Worm (Caenorhabditis elegans) whole organism, young adult: ENCODE data around the gene gfi-1.
A peak's percentile ranks its signal among the peaks of the same experiment; 100 is the strongest.

Source experiments
- B0261.1 ChIP-seq: sonication (generic microtip); optimal IDR thresholded peaks from 2 replicates; lab custom pipeline; 2016; ENCODE audit warnings: mild to moderate bottlenecking, missing genetic modification characterization, moderate library complexity, missing compliant biosample characterization
- B0336.3 ChIP-seq: fragments of 200-800 bp; sonication (Bioruptor generic); IDR thresholded peaks from 2 replicates; pipeline ENCODE4 v1.3.6; 2022; ENCODE audit warnings: missing genetic modification characterization, missing compliant biosample characterization
- C06A6.2 ChIP-seq: fragments of 200-800 bp; sonication (Bioruptor generic); conservative IDR thresholded peaks from 2 replicates; pipeline ENCODE4 v1.3.6; 2022; ENCODE audit warnings: missing genetic modification characterization, missing compliant biosample characterization
- F10E7.11 ChIP-seq: sonication (generic microtip); optimal IDR thresholded peaks from 2 replicates; lab custom pipeline; 2017; ENCODE audit warnings: mild to moderate bottlenecking, missing genetic modification characterization, moderate library complexity, missing compliant biosample characterization
- F22D6.2 ChIP-seq: sonication (generic microtip); optimal IDR thresholded peaks from 2 replicates; lab custom pipeline; 2016; ENCODE audit warnings: mild to moderate bottlenecking, missing genetic modification characterization, missing compliant biosample characterization
- F23B12.7 ChIP-seq: sonication (generic microtip); optimal IDR thresholded peaks from 2 replicates; lab custom pipeline; 2017; ENCODE audit warnings: missing genetic modification characterization, mild to moderate bottlenecking, missing compliant biosample characterization, antibody characterized with exemption, moderate library complexity; ENCODE audit not compliant: insufficient read depth
- F33H1.4 ChIP-seq: fragments of 200-800 bp; sonication (Bioruptor generic); IDR thresholded peaks from 2 replicates; pipeline ENCODE4 v1.3.6; 2022; ENCODE audit warnings: missing genetic modification reagents, missing genetic modification characterization, missing compliant biosample characterization
- F39B2.1 ChIP-seq: fragments of 200-800 bp; sonication (Bioruptor generic); IDR thresholded peaks from 2 replicates; pipeline ENCODE4 v1.3.6; 2022; ENCODE audit warnings: missing genetic modification reagents, missing genetic modification characterization, missing compliant biosample characterization
- K11D2.4 ChIP-seq: fragments of 200-800 bp; sonication (Bioruptor generic); IDR thresholded peaks from 2 replicates; pipeline ENCODE4 v1.3.6; 2022; ENCODE audit warnings: missing genetic modification reagents, missing genetic modification characterization, missing compliant biosample characterization
- Y56A3A.18 ChIP-seq: fragments of 200-800 bp; sonication (Bioruptor generic); IDR thresholded peaks from 2 replicates; pipeline ENCODE4 v1.3.6; 2022; ENCODE audit warnings: missing genetic modification reagents, missing genetic modification characterization, missing compliant biosample characterization
- Y67H2A.10 ChIP-seq: fragments of 200-800 bp; sonication (Bioruptor generic); conservative IDR thresholded peaks from 2 replicates; pipeline ENCODE4 v1.3.6; 2022; ENCODE audit warnings: missing genetic modification reagents, missing genetic modification characterization, missing compliant biosample characterization
- akir-1 ChIP-seq: fragments of 200-800 bp; sonication (Bioruptor generic); optimal IDR thresholded peaks from 2 replicates; lab custom pipeline; 2018; ENCODE audit warnings: mild to moderate bottlenecking, missing genetic modification characterization, moderate library complexity, missing compliant biosample characterization
- atf-7 ChIP-seq: sonication (generic microtip); optimal IDR thresholded peaks from 2 replicates; lab custom pipeline; 2017; ENCODE audit warnings: mild to moderate bottlenecking, missing genetic modification characterization, missing compliant biosample characterization
- attf-3 ChIP-seq: fragments of 200-800 bp; sonication (Bioruptor generic); conservative IDR thresholded peaks from 2 replicates; pipeline ENCODE4 v1.3.6; 2022; ENCODE audit warnings: missing genetic modification reagents, missing genetic modification characterization, missing compliant biosample characterization
- attf-6 ChIP-seq: fragments of 200-800 bp; sonication (Bioruptor generic); IDR thresholded peaks from 2 replicates; pipeline ENCODE4 v1.3.6; 2022; ENCODE audit warnings: missing genetic modification reagents, missing genetic modification characterization, missing compliant biosample characterization
- ceh-40 ChIP-seq: fragments of 200-800 bp; sonication (Bioruptor generic); IDR thresholded peaks from 2 replicates; pipeline ENCODE4 v1.3.6; 2022; ENCODE audit warnings: missing genetic modification characterization, missing compliant biosample characterization
- dpff-1 ChIP-seq: sonication (generic microtip); optimal IDR thresholded peaks from 2 replicates; lab custom pipeline; 2017; ENCODE audit warnings: mild to moderate bottlenecking, missing genetic modification characterization, missing compliant biosample characterization
- efl-1 ChIP-seq: fragments of 150-350 bp; optimal IDR thresholded peaks from 2 replicates; lab custom pipeline; 2014; ENCODE audit warnings: missing biosample characterization, missing genetic modification reagents, missing genetic modification characterization
- ekl-4 ChIP-seq: fragments of 200-800 bp; sonication (Bioruptor generic); IDR thresholded peaks from 2 replicates; pipeline ENCODE4 v1.3.6; 2022; ENCODE audit warnings: missing genetic modification reagents, missing genetic modification characterization, missing compliant biosample characterization
- gei-17 ChIP-seq: fragments of 200-800 bp; sonication (Bioruptor generic); optimal IDR thresholded peaks from 2 replicates; lab custom pipeline; 2018; ENCODE audit warnings: mild to moderate bottlenecking, missing genetic modification characterization, missing compliant biosample characterization
- hmg-1.2 ChIP-seq: fragments of 200-800 bp; sonication (Bioruptor generic); IDR thresholded peaks from 2 replicates; pipeline ENCODE4 v1.3.6; 2022; ENCODE audit warnings: missing genetic modification reagents, missing genetic modification characterization, missing compliant biosample characterization
- lin-26 ChIP-seq: fragments of 200-800 bp; sonication (Bioruptor generic); IDR thresholded peaks from 2 replicates; pipeline ENCODE4 v1.3.6; 2022; ENCODE audit warnings: missing genetic modification reagents, missing genetic modification characterization, missing compliant biosample characterization
- lin-35 ChIP-seq, 3 experiments: fragments of 150-350 bp in 2 of 3; sonication (generic microtip) in 1 of 3; optimal IDR thresholded peaks; 2 replicates each; lab custom pipeline; 2014 to 2018; ENCODE audit warnings: missing biosample characterization in 3 of 3, missing genetic modification characterization in 3 of 3, missing genetic modification reagents in 3 of 3
- lsy-27 ChIP-seq: sonication (generic microtip); optimal IDR thresholded peaks from 2 replicates; lab custom pipeline; 2017; ENCODE audit warnings: missing genetic modification characterization, mild to moderate bottlenecking, missing compliant biosample characterization, antibody characterized with exemption, missing genotype, borderline replicate concordance; ENCODE audit not compliant: insufficient read depth
- madf-3 ChIP-seq: fragments of 200-800 bp; sonication (Bioruptor generic); IDR thresholded peaks from 2 replicates; pipeline ENCODE4 v1.3.6; 2022; ENCODE audit warnings: missing genetic modification reagents, missing genetic modification characterization, missing compliant biosample characterization
- madf-6 ChIP-seq: fragments of 200-800 bp; sonication (Bioruptor generic); IDR thresholded peaks from 2 replicates; pipeline ENCODE4 v1.3.6; 2022; ENCODE audit warnings: missing genetic modification reagents, missing genetic modification characterization, missing compliant biosample characterization
- mcd-1 ChIP-seq: fragments of 200-800 bp; sonication (Bioruptor generic); IDR thresholded peaks from 2 replicates; pipeline ENCODE4 v1.3.6; 2022; ENCODE audit warnings: missing genetic modification reagents, missing genetic modification characterization, missing compliant biosample characterization
- mel-28 ChIP-seq: sonication (generic microtip); optimal IDR thresholded peaks from 2 replicates; lab custom pipeline; 2016; ENCODE audit warnings: borderline replicate concordance, mild to moderate bottlenecking, missing genetic modification characterization, missing compliant biosample characterization
- mxl-1 ChIP-seq: sonication (generic microtip); optimal IDR thresholded peaks from 2 replicates; lab custom pipeline; 2016; ENCODE audit warnings: missing genetic modification characterization, missing compliant biosample characterization
- nfya-2 ChIP-seq: fragments of 200-800 bp; sonication (Bioruptor generic); IDR thresholded peaks from 2 replicates; pipeline ENCODE4 v1.3.6; 2022; ENCODE audit warnings: missing genetic modification reagents, missing genetic modification characterization, missing compliant biosample characterization
- nhr-179 ChIP-seq: sonication (generic microtip); optimal IDR thresholded peaks from 2 replicates; lab custom pipeline; 2016; ENCODE audit warnings: mild to moderate bottlenecking, missing genetic modification characterization, missing compliant biosample characterization
- nhr-80 ChIP-seq: sonication (generic microtip); optimal IDR thresholded peaks from 2 replicates; lab custom pipeline; 2016; ENCODE audit warnings: missing genetic modification characterization, missing compliant biosample characterization
- rcor-1 ChIP-seq: fragments of 200-800 bp; sonication (Bioruptor generic); IDR thresholded peaks from 2 replicates; pipeline ENCODE4 v1.3.6; 2022; ENCODE audit warnings: missing genetic modification reagents, missing genetic modification characterization, missing compliant biosample characterization
- rec-8 ChIP-seq, 2 experiments: sonication (generic microtip); optimal IDR thresholded peaks; 2 replicates each; lab custom pipeline; 2016; ENCODE audit warnings: mild to moderate bottlenecking in 2 of 2, missing genetic modification characterization in 2 of 2, missing genetic modification reagents in 2 of 2, missing genotype in 2 of 2, missing biosample characterization in 1 of 2, missing compliant biosample characterization in 1 of 2, moderate library complexity in 1 of 2
- repo-1 ChIP-seq: sonication (generic microtip); optimal IDR thresholded peaks from 2 replicates; lab custom pipeline; 2017; ENCODE audit warnings: mild to moderate bottlenecking, missing genetic modification characterization, missing compliant biosample characterization
- snpc-3.4 ChIP-seq: sonication (generic microtip); optimal IDR thresholded peaks from 2 replicates; lab custom pipeline; 2017; ENCODE audit warnings: missing genetic modification characterization, mild to moderate bottlenecking, missing compliant biosample characterization, antibody characterized with exemption, moderate library complexity, missing genotype, missing genetic modification reagents
- unc-130 ChIP-seq: sonication (generic microtip); optimal IDR thresholded peaks from 2 replicates; lab custom pipeline; 2016; ENCODE audit warnings: missing genetic modification reagents, missing genetic modification characterization, missing compliant biosample characterization
- unc-62 ChIP-seq: fragments of 150-350 bp; optimal IDR thresholded peaks from 2 replicates; lab custom pipeline; 2014; ENCODE audit warnings: missing biosample characterization, missing genetic modification reagents, missing genetic modification characterization
- zfh-2 ChIP-seq: fragments of 200-800 bp; sonication (Bioruptor generic); conservative IDR thresholded peaks from 2 replicates; pipeline ENCODE4 v1.3.6; 2022; ENCODE audit warnings: missing genetic modification reagents, missing genetic modification characterization, missing compliant biosample characterization
- ztf-25 ChIP-seq: fragments of 200-800 bp; sonication (Bioruptor generic); IDR thresholded peaks from 2 replicates; pipeline ENCODE4 v1.3.6; 2022; ENCODE audit warnings: missing genetic modification reagents, missing genetic modification characterization, missing compliant biosample characterization
- ztf-3 ChIP-seq: fragments of 200-800 bp; sonication (Bioruptor generic); optimal IDR thresholded peaks from 2 replicates; lab custom pipeline; 2018; ENCODE audit warnings: mild to moderate bottlenecking, missing genetic modification characterization, missing compliant biosample characterization

The gfi-1 gene

ce11 chrV:6411161-6411560 is 11.4 kb upstream of the gfi-1 start:
- TF ChIP-seq K11D2.4 (GFP tag; lab: Robert Waterston, UW): no peak
- no peak for TF ChIP-seq lin-26
- TF ChIP-seq B0261.1 (tag; lab: Kevin White, UChicago): no peak
- TF ChIP-seq nhr-179: no peak
- TF ChIP-seq mel-28 (tag; lab: Kevin White, UChicago): no peak
- peak; percentile 45 for TF ChIP-seq atf-7 (tag; lab: Kevin White, UChicago)
- peak; percentile 74 for TF ChIP-seq nhr-80 (tag; lab: Kevin White, UChicago)
- no peak for TF ChIP-seq F23B12.7 (tag; lab: Kevin White, UChicago)
- no peak for TF ChIP-seq ceh-40 (GFP tag; lab: Robert Waterston, UW)
- TF ChIP-seq akir-1 (GFP tag; lab: Kevin White, UChicago): no peak
- no peak for TF ChIP-seq attf-3 (GFP tag; lab: Robert Waterston, UW)
- TF ChIP-seq, all 124 proteins: peak for 2

- TF ChIP-seq nhr-80 (tag; lab: Kevin White, UChicago) (peak; percentile 70), unc-130 (GFP tag; lab: Kevin White, UChicago) (no peak)
Observed at ce11 chrV:6408733-6409227, 9.0 kb upstream of the gfi-1 start, which contains the start of gene bcf-1. bcf-1 (minus strand) TSS chrV:6408783.

- TF ChIP-seq ztf-3: no peak
- TF ChIP-seq mcd-1 (GFP tag; lab: Robert Waterston, UW): no peak
- TF ChIP-seq ekl-4 (GFP tag; lab: Robert Waterston, UW): no peak
- TF ChIP-seq nfya-2 (GFP tag; lab: Robert Waterston, UW): no peak
- peak; percentile 41 for TF ChIP-seq nhr-80 (tag; lab: Kevin White, UChicago)
Observed at ce11 chrV:6407587-6407986, 7.9 kb upstream of the gfi-1 start.

- TF ChIP-seq B0336.3 (GFP tag; lab: Robert Waterston, UW) (0 out of 2 replicates have a peak, but pooled peaks have one; percentile 33), rcor-1 (GFP tag; lab: Robert Waterston, UW) (no peak), madf-3 (GFP tag; lab: Robert Waterston, UW) (no peak), repo-1 (tag; lab: Kevin White, UChicago) (peak; percentile 14), mxl-1 (tag; lab: Kevin White, UChicago) (no peak), snpc-3.4 (tag; lab: Kevin White, UChicago) (no peak), zfh-2 (no peak), F22D6.2 (tag; lab: Kevin White, UChicago) (no peak), akir-1 (GFP tag; lab: Kevin White, UChicago) (no peak), hmg-1.2 (GFP tag; lab: Robert Waterston, UW) (0 out of 2 replicates have a peak, but pooled peaks have one; percentile 17), Y56A3A.18 (GFP tag; lab: Robert Waterston, UW) (0 out of 2 replicates have a peak, but pooled peaks have one; percentile 10), gei-17 (no peak), lin-26 (no peak), F39B2.1 (GFP tag; lab: Robert Waterston, UW) (no peak), C06A6.2 (GFP tag; lab: Robert Waterston, UW) (0 out of 2 replicates have a peak, but pooled peaks have one; percentile 28), nhr-80 (tag; lab: Kevin White, UChicago) (peak; percentile 24), attf-6 (GFP tag; lab: Robert Waterston, UW) (0 out of 2 replicates have a peak, but pooled peaks have one; percentile 8), ztf-25 (GFP tag; lab: Robert Waterston, UW) (no peak), lsy-27 (no peak), Y67H2A.10 (GFP tag; lab: Robert Waterston, UW) (no peak), F33H1.4 (GFP tag; lab: Robert Waterston, UW) (no peak), dpff-1 (tag; lab: Kevin White, UChicago) (no peak), F10E7.11 (tag; lab: Kevin White, UChicago) (no peak), unc-62 (GFP tag; lab: Kevin White, UChicago) (no peak), efl-1 (GFP tag; lab: Kevin White, UChicago) (no peak), rec-8 (tag; optimal IDR thresholded peaks at IDR 0.05; lab: Kevin White, UChicago) (no peak), madf-6 (0 out of 2 replicates have a peak, but pooled peaks have one; percentile 7), lin-35 (GFP tag; optimal IDR thresholded peaks at IDR 0.05; lab: Kevin White, UChicago) (no peak)
Observed at ce11 chrV:6400950-6401551, 1.3 kb upstream of the gfi-1 start.
